Fruit fly (Drosophila melanogaster) whole organism, embryonic: ENCODE data around the gene CG33773.

Experiments
- Atf-2 ChIP-seq: fragments of 200-800 bp; sonication (Bioruptor generic); optimal IDR thresholded peaks from 2 replicates; lab custom pipeline; 2016; ENCODE audit warnings: missing biosample characterization, missing genetic modification characterization
- Awh ChIP-seq: fragments of 200-800 bp; sonication (Bioruptor generic); IDR thresholded peaks from 2 replicates; pipeline ENCODE4, ENCODE4 v1.3.6; 2022; ENCODE audit warnings: missing biosample characterization, missing genetic modification characterization
- CG10267 ChIP-seq: fragments of 200-800 bp; sonication (Bioruptor generic); optimal IDR thresholded peaks from 2 replicates; lab custom pipeline; 2018; ENCODE audit warnings: missing biosample characterization, mild to moderate bottlenecking, missing genetic modification characterization, moderate library complexity
- CG10979 ChIP-seq: fragments of 200-800 bp; sonication (Bioruptor generic); optimal IDR thresholded peaks from 2 replicates; lab custom pipeline; 2018; ENCODE audit warnings: missing biosample characterization, mild to moderate bottlenecking, missing genetic modification characterization, moderate library complexity
- CG11085 ChIP-seq: fragments of 200-800 bp; sonication (Bioruptor generic); IDR thresholded peaks from 2 replicates; pipeline ENCODE4 v1.3.6; 2022; ENCODE audit warnings: missing biosample characterization, missing genetic modification characterization
- CG11398 ChIP-seq: fragments of 200-800 bp; sonication (Bioruptor generic); optimal IDR thresholded peaks from 2 replicates; lab custom pipeline; 2016; ENCODE audit warnings: missing biosample characterization, missing genetic modification characterization
- CG11695 ChIP-seq: fragments of 200-800 bp; sonication (Bioruptor generic); IDR thresholded peaks from 3 replicates; pipeline ENCODE4 v1.3.6; 2022; ENCODE audit warnings: missing biosample characterization, missing genetic modification characterization
- CG12219 ChIP-seq: fragments of 200-800 bp; sonication (Bioruptor generic); optimal IDR thresholded peaks from 3 replicates; lab custom pipeline; 2018; ENCODE audit warnings: missing biosample characterization, mild to moderate bottlenecking, missing genetic modification characterization
- CG12391 ChIP-seq: fragments of 200-800 bp; sonication (Bioruptor generic); optimal IDR thresholded peaks from 3 replicates; lab custom pipeline; 2018; ENCODE audit warnings: missing biosample characterization, mild to moderate bottlenecking, missing genetic modification characterization, moderate library complexity
- CG13296 ChIP-seq: fragments of 200-800 bp; sonication (Bioruptor generic); optimal IDR thresholded peaks from 3 replicates; lab custom pipeline; 2018; ENCODE audit warnings: missing biosample characterization, mild to moderate bottlenecking, missing genetic modification characterization
- CG16815 ChIP-seq: fragments of 200-800 bp; sonication (Bioruptor generic); optimal IDR thresholded peaks from 3 replicates; lab custom pipeline; 2017; ENCODE audit warnings: missing biosample characterization, mild to moderate bottlenecking, missing genetic modification characterization
- CG32767 ChIP-seq: fragments of 200-800 bp; sonication (Bioruptor generic); IDR thresholded peaks from 2 replicates; pipeline ENCODE4 v1.3.6; 2022; ENCODE audit warnings: missing biosample characterization, missing genetic modification characterization
- CG3838 ChIP-seq: fragments of 200-800 bp; sonication (Bioruptor generic); optimal IDR thresholded peaks from 3 replicates; lab custom pipeline; 2016; ENCODE audit warnings: missing biosample characterization, missing genetic modification characterization
- CG3995 ChIP-seq: fragments of 200-800 bp; sonication (Bioruptor generic); optimal IDR thresholded peaks from 3 replicates; lab custom pipeline; 2016; ENCODE audit warnings: missing biosample characterization, missing genetic modification characterization
- CG4617 ChIP-seq: fragments of 200-800 bp; sonication (Bioruptor generic); optimal IDR thresholded peaks from 3 replicates; lab custom pipeline; 2016; ENCODE audit warnings: missing biosample characterization, missing genetic modification characterization, borderline replicate concordance
- CG5180 ChIP-seq: fragments of 200-800 bp; sonication (Bioruptor generic); optimal IDR thresholded peaks from 3 replicates; lab custom pipeline; 2017; ENCODE audit warnings: missing biosample characterization, missing genetic modification characterization, mild to moderate bottlenecking, moderate library complexity, missing genetic modification reagents
- CG5953 ChIP-seq: fragments of 200-800 bp; sonication (Bioruptor generic); IDR thresholded peaks from 2 replicates; pipeline ENCODE4 v1.3.6; 2022; ENCODE audit warnings: missing biosample characterization, missing genetic modification characterization
- CG6813 ChIP-seq: fragments of 200-800 bp; sonication (Bioruptor generic); optimal IDR thresholded peaks from 2 replicates; lab custom pipeline; 2017; ENCODE audit warnings: missing biosample characterization, missing genetic modification characterization, mild to moderate bottlenecking, moderate library complexity, missing genetic modification reagents
- CG8290 ChIP-seq, 3 experiments: fragments of 200-800 bp; sonication (Bioruptor generic); optimal IDR thresholded peaks; 2 replicates each; lab custom pipeline; 2016 to 2019; ENCODE audit warnings: missing biosample characterization in 3 of 3, missing genetic modification characterization in 3 of 3, mild to moderate bottlenecking in 2 of 3, moderate library complexity in 1 of 3
- CG9797 ChIP-seq: fragments of 200-800 bp; sonication (Bioruptor generic); optimal IDR thresholded peaks from 3 replicates; lab custom pipeline; 2018; ENCODE audit warnings: missing biosample characterization, mild to moderate bottlenecking, missing genetic modification characterization
- Dip2 ChIP-seq: fragments of 200-800 bp; sonication (Bioruptor generic); IDR thresholded peaks from 2 replicates; pipeline ENCODE4 v1.3.6; 2022; ENCODE audit warnings: missing biosample characterization, missing genetic modification characterization
- Fer1 ChIP-seq: fragments of 200-800 bp; sonication (Bioruptor generic); optimal IDR thresholded peaks from 2 replicates; lab custom pipeline; 2017; ENCODE audit warnings: missing biosample characterization, mild to moderate bottlenecking, missing genetic modification characterization
- Hr51 ChIP-seq, 2 experiments: fragments of 200-800 bp; sonication (Bioruptor generic); optimal IDR thresholded peaks; 2 replicates in 1 of 2; 3 replicates in 1 of 2; lab custom pipeline; 2016 to 2018; ENCODE audit warnings: missing biosample characterization in 2 of 2, missing genetic modification characterization in 2 of 2, mild to moderate bottlenecking in 1 of 2, moderate library complexity in 1 of 2
- Lim3 ChIP-seq: fragments of 200-800 bp; sonication (Bioruptor generic); IDR thresholded peaks from 2 replicates; pipeline ENCODE4 v1.3.6; 2022; ENCODE audit warnings: missing biosample characterization, missing genetic modification characterization
- Pdp1 ChIP-seq, 2 experiments: fragments of 200-800 bp; sonication (Bioruptor generic); optimal IDR thresholded peaks; 3 replicates each; lab custom pipeline; 2016; ENCODE audit warnings: missing biosample characterization in 2 of 2, missing genetic modification characterization in 2 of 2, mild to moderate bottlenecking in 1 of 2, moderate library complexity in 1 of 2
- YL-1 ChIP-seq: fragments of 200-800 bp; sonication (Bioruptor generic); optimal IDR thresholded peaks from 3 replicates; lab custom pipeline; 2017; ENCODE audit warnings: missing biosample characterization, mild to moderate bottlenecking, missing genetic modification characterization
- ase ChIP-seq: fragments of 200-800 bp; sonication (Bioruptor generic); IDR thresholded peaks from 3 replicates; pipeline ENCODE4 v1.3.6; 2022; ENCODE audit warnings: missing biosample characterization, missing genetic modification characterization
- ash1 ChIP-seq: fragments of 200-800 bp; sonication (Bioruptor generic); optimal IDR thresholded peaks from 2 replicates; lab custom pipeline; 2018; ENCODE audit warnings: missing biosample characterization, mild to moderate bottlenecking, missing genetic modification characterization
- az2 ChIP-seq: fragments of 200-800 bp; sonication (Bioruptor generic); optimal IDR thresholded peaks from 3 replicates; lab custom pipeline; 2016; ENCODE audit warnings: missing biosample characterization, missing genetic modification characterization
- bbx ChIP-seq: fragments of 200-800 bp; sonication (Bioruptor generic); IDR thresholded peaks from 2 replicates; pipeline ENCODE4 v1.3.6; 2022; ENCODE audit warnings: missing biosample characterization, missing genetic modification characterization; ENCODE audit not compliant: partially characterized antibody
- cato ChIP-seq: fragments of 200-800 bp; sonication (Bioruptor generic); optimal IDR thresholded peaks from 2 replicates; lab custom pipeline; 2016; ENCODE audit warnings: missing biosample characterization, missing genetic modification characterization, borderline replicate concordance
- chinmo ChIP-seq: fragments of 200-800 bp; sonication (Bioruptor generic); IDR thresholded peaks from 4 replicates; pipeline ENCODE4 v1.3.6; 2022; ENCODE audit warnings: missing biosample characterization, missing genetic modification characterization; ENCODE audit not compliant: partially characterized antibody
- chn ChIP-seq: fragments of 200-800 bp; sonication (Bioruptor generic); optimal IDR thresholded peaks from 2 replicates; lab custom pipeline; 2016; ENCODE audit warnings: missing biosample characterization, missing genetic modification characterization
- crc ChIP-seq: fragments of 200-800 bp; sonication (Bioruptor generic); optimal IDR thresholded peaks from 2 replicates; lab custom pipeline; 2016; ENCODE audit warnings: missing biosample characterization, missing genetic modification characterization
- dati ChIP-seq: fragments of 200-800 bp; sonication (Bioruptor generic); IDR thresholded peaks from 2 replicates; pipeline ENCODE4 v1.3.6; 2022; ENCODE audit warnings: missing biosample characterization, missing genetic modification characterization
- disco-r ChIP-seq: fragments of 200-800 bp; sonication (Bioruptor generic); optimal IDR thresholded peaks from 2 replicates; lab custom pipeline; 2016; ENCODE audit warnings: missing biosample characterization, missing genetic modification characterization
- dm ChIP-seq: fragments of 200-800 bp; sonication (Bioruptor generic); optimal IDR thresholded peaks from 3 replicates; lab custom pipeline; 2016; ENCODE audit warnings: missing biosample characterization, missing genetic modification characterization
- dmrt99B ChIP-seq: fragments of 200-800 bp; sonication (Bioruptor generic); optimal IDR thresholded peaks from 2 replicates; lab custom pipeline; 2018; ENCODE audit warnings: missing biosample characterization, mild to moderate bottlenecking, missing genetic modification characterization, moderate library complexity
- fru ChIP-seq: fragments of >200 bp; optimal IDR thresholded peaks from 2 replicates; lab custom pipeline; 2017
- kah ChIP-seq: fragments of 200-800 bp; sonication (Bioruptor generic); optimal IDR thresholded peaks from 2 replicates; lab custom pipeline; 2018; ENCODE audit warnings: missing biosample characterization, mild to moderate bottlenecking, missing genetic modification characterization
- pan ChIP-seq, 4 experiments: fragments of >200 bp in 3 of 4; fragments of 200-800 bp in 1 of 4; sonication (Bioruptor generic) in 1 of 4; optimal IDR thresholded peaks in 3 of 4; IDR thresholded peaks in 1 of 4; 2 replicates each; pipeline versions ENCODE4 v1.3.6 to Lab custom; 2017 to 2022; ENCODE audit warnings: missing biosample characterization in 2 of 4, missing genetic modification characterization in 2 of 4, mixed read lengths in 1 of 4
- pzg ChIP-seq: fragments of 200-800 bp; sonication (Bioruptor generic); optimal IDR thresholded peaks from 3 replicates; lab custom pipeline; 2018; ENCODE audit warnings: missing biosample characterization, mild to moderate bottlenecking, missing genetic modification characterization, moderate library complexity
- ro ChIP-seq: fragments of 200-800 bp; sonication (Bioruptor generic); IDR thresholded peaks from 2 replicates; pipeline ENCODE4 v1.3.6; 2022; ENCODE audit warnings: missing biosample characterization, missing genetic modification characterization
- row ChIP-seq: fragments of 200-800 bp; sonication (Bioruptor generic); IDR thresholded peaks from 3 replicates; pipeline ENCODE4 v1.3.6; 2022; ENCODE audit warnings: missing biosample characterization, missing genetic modification characterization
- slp2 ChIP-seq: fragments of 200-800 bp; sonication (Bioruptor generic); optimal IDR thresholded peaks from 2 replicates; lab custom pipeline; 2016; ENCODE audit warnings: missing biosample characterization, missing genetic modification characterization
- stc ChIP-seq: fragments of 200-800 bp; sonication (Bioruptor generic); IDR thresholded peaks from 2 replicates; pipeline ENCODE4 v1.3.6; 2022; ENCODE audit warnings: missing biosample characterization, missing genetic modification characterization
- tgo ChIP-seq: fragments of 200-800 bp; sonication (Bioruptor generic); IDR thresholded peaks from 3 replicates; pipeline ENCODE4 v1.3.6; 2022; ENCODE audit warnings: missing biosample characterization, missing genetic modification characterization
- wdn ChIP-seq: fragments of 200-800 bp; sonication (Bioruptor generic); IDR thresholded peaks from 2 replicates; pipeline ENCODE4 v1.3.6; 2022; ENCODE audit warnings: missing biosample characterization, missing genetic modification characterization

CG33773 gene

DNA sequence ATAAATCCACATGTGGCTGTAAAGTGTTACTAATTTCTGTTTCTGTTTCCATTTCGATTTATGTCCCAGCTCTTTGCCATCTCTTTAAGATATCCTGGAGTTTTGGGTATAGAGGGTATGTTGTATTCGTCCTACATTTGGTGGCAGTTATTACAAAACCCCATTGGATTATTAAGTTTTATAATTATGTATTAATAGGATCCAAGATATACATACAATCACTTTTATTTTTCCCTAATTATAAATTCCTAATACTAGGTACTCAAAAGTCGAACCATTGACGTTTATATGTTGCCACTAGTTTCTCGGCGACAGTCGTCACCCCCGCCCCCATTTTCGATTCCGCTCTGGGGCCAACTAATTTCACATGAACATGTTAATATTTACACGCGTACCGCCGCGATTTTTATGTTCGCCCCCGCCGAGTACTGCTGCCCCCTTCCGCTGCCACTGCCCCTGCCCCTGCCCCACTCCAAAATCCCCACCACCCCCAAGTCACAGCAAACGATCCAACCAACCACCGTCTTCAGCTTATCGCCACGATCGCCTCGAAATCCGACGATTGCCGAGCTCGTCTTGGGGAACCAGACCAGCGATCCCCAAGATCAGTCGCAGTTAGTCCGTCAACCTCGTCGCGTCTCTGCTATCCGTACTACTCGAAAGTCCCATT, 29.6 kb downstream of the CG33773 start, which contains the start of gene Sox100B (continued):
- TF ChIP-seq stc (0 out of 2 replicates have a peak, but pooled peaks have one; percentile 54), CG3995 (GFP tag; lab: Kevin White, UChicago) (no peak), CG5953 (no peak), Atf-2 (peak; percentile 21), Fer1 (no peak), CG8290 (GFP tag; optimal IDR thresholded peaks at IDR 0.05; lab: Kevin White, UChicago) (peak; percentile 23), CG8290 (tag; optimal IDR thresholded peaks at IDR 0.05; lab: Kevin White, UChicago) (no peak), Awh (GFP tag; lab: Robert Waterston, UW) (peak; percentile 68), dm (GFP tag; lab: Kevin White, UChicago) (no peak), CG12219 (peak; percentile 30), CG9797 (GFP tag; lab: Kevin White, UChicago) (no peak), CG3838 (GFP tag; lab: Kevin White, UChicago) (no peak), CG13296 (no peak), dati (no peak), disco-r (GFP tag; lab: Kevin White, UChicago) (no peak), az2 (GFP tag; lab: Kevin White, UChicago) (peak; percentile 65), YL-1 (no peak), Hr51 (GFP tag; optimal IDR thresholded peaks at IDR 0.05; lab: Kevin White, UChicago) (peak in 1 of 2 experiments; percentile 49), wdn (no peak), crc (GFP tag; lab: Kevin White, UChicago) (no peak), CG5180 (GFP tag; lab: Kevin White, UChicago) (peak; percentile 43), CG10979 (tag; lab: Kevin White, UChicago) (peak; percentile 87), CG10267 (tag; lab: Kevin White, UChicago) (peak; percentile 82), Lim3 (GFP tag; lab: Robert Waterston, UW) (no peak), CG11695 (GFP tag; lab: Robert Waterston, UW) (peak; percentile 60; the same call in 1 of the 3 replicates), CG32767 (GFP tag; lab: Robert Waterston, UW) (no peak), CG4617 (GFP tag; lab: Kevin White, UChicago) (peak; percentile 20), CG6813 (peak; percentile 25), row (GFP tag; lab: Robert Waterston, UW) (peak; percentile 84), chinmo (GFP tag; lab: Robert Waterston, UW) (no peak), cato (GFP tag; lab: Kevin White, UChicago) (peak; percentile 29), CG11085 (GFP tag; lab: Robert Waterston, UW) (0 out of 2 replicates have a peak, but pooled peaks have one; percentile 37), fru (lab: Kevin White, UChicago) (no peak), ase (GFP tag; lab: Robert Waterston, UW) (0 out of 3 replicates have a peak, but pooled peaks have one; percentile 31), tgo (GFP tag; lab: Robert Waterston, UW) (peak; percentile 63; the same call in 2 of the 3 replicates), kah (GFP tag; lab: Kevin White, UChicago) (no peak), dmrt99B (peak; percentile 69), Pdp1 (GFP tag; optimal IDR thresholded peaks at IDR 0.05; lab: Kevin White, UChicago) (peak; percentile 10 to 38), bbx (no peak), ro (GFP tag; lab: Robert Waterston, UW) (peak; percentile 63), Dip2 (GFP tag; lab: Robert Waterston, UW) (no peak), slp2 (GFP tag; lab: Kevin White, UChicago) (no peak), CG16815 (GFP tag; lab: Kevin White, UChicago) (peak; percentile 76), pan (optimal IDR thresholded peaks at IDR 0.05; lab: Kevin White, UChicago) (peak in 1 of 2 experiments; percentile 32), pan (GFP tag; optimal IDR thresholded peaks at IDR 0.05 in 1 of 2, IDR thresholded peaks at IDR 0.05 in 1 of 2) (peak; percentile 42 to 71), CG12391 (tag; lab: Kevin White, UChicago) (peak; percentile 81), ash1 (no peak), chn (GFP tag; lab: Kevin White, UChicago) (peak; percentile 6), CG11398 (GFP tag; lab: Kevin White, UChicago) (no peak), pzg (GFP tag; lab: Kevin White, UChicago) (no peak)
